Fruit fly (Drosophila melanogaster) whole organism, embryonic: Measurements from ENCODE around the gene TotM.
A peak's percentile ranks its signal among the peaks of the same experiment; 100 is the strongest.

Source experiments
- ATbp ChIP-seq: fragments of 200-800 bp; sonication (Bioruptor generic); optimal IDR thresholded peaks from 2 replicates; lab custom pipeline; 2017; ENCODE audit warnings: missing biosample characterization, mild to moderate bottlenecking, missing genetic modification characterization, missing genetic modification reagents
- Aef1 ChIP-seq: fragments of 200-800 bp; sonication (Bioruptor generic); IDR thresholded peaks from 3 replicates; pipeline ENCODE4 v1.3.6; 2022; ENCODE audit warnings: missing biosample characterization, missing genetic modification characterization
- Asciz ChIP-seq: fragments of 200-800 bp; sonication (Bioruptor generic); optimal IDR thresholded peaks from 2 replicates; lab custom pipeline; 2017; ENCODE audit warnings: missing biosample characterization, mild to moderate bottlenecking, missing genetic modification characterization, missing genetic modification reagents
- CG10209 ChIP-seq: fragments of 200-800 bp; sonication (Bioruptor generic); optimal IDR thresholded peaks from 3 replicates; lab custom pipeline; 2017; ENCODE audit warnings: missing biosample characterization, mild to moderate bottlenecking, missing genetic modification characterization, missing genetic modification reagents
- CG10267 ChIP-seq: fragments of 200-800 bp; sonication (Bioruptor generic); optimal IDR thresholded peaks from 2 replicates; lab custom pipeline; 2018; ENCODE audit warnings: missing biosample characterization, mild to moderate bottlenecking, missing genetic modification characterization, moderate library complexity
- CG11456 ChIP-seq: fragments of 200-800 bp; sonication (Bioruptor generic); IDR thresholded peaks from 3 replicates; pipeline ENCODE4 v1.3.6; 2022; ENCODE audit warnings: missing biosample characterization, missing genetic modification characterization
- CG11696 ChIP-seq: fragments of 200-800 bp; sonication (Bioruptor generic); IDR thresholded peaks from 2 replicates; pipeline ENCODE4 v1.3.6; 2022; ENCODE audit warnings: missing biosample characterization, missing genetic modification characterization
- CG12104 ChIP-seq: fragments of 200-800 bp; sonication (Bioruptor generic); optimal IDR thresholded peaks from 3 replicates; lab custom pipeline; 2016; ENCODE audit warnings: missing biosample characterization, missing genetic modification characterization
- CG14441 ChIP-seq: fragments of 200-800 bp; sonication (Bioruptor generic); IDR thresholded peaks from 2 replicates; pipeline ENCODE4 v1.3.6; 2022; ENCODE audit warnings: missing biosample characterization, missing genetic modification characterization
- CG15269 ChIP-seq: fragments of 200-800 bp; sonication (Bioruptor generic); optimal IDR thresholded peaks from 2 replicates; lab custom pipeline; 2018; ENCODE audit warnings: missing biosample characterization, mild to moderate bottlenecking, missing genetic modification characterization, moderate library complexity
- CG16863 ChIP-seq: fragments of 200-800 bp; sonication (Bioruptor generic); optimal IDR thresholded peaks from 3 replicates; lab custom pipeline; 2016; ENCODE audit warnings: missing biosample characterization, missing genetic modification characterization
- CG18262 ChIP-seq: fragments of 200-800 bp; optimal IDR thresholded peaks from 3 replicates; lab custom pipeline; 2019; ENCODE audit warnings: missing biosample characterization, mild to moderate bottlenecking, missing genetic modification characterization, moderate library complexity
- CG3281 ChIP-seq: fragments of 200-800 bp; sonication (Bioruptor generic); optimal IDR thresholded peaks from 3 replicates; lab custom pipeline; 2017; ENCODE audit warnings: missing biosample characterization, mild to moderate bottlenecking, missing genetic modification characterization
- CG3995 ChIP-seq: fragments of 200-800 bp; sonication (Bioruptor generic); optimal IDR thresholded peaks from 3 replicates; lab custom pipeline; 2016; ENCODE audit warnings: missing biosample characterization, missing genetic modification characterization
- CG42726 ChIP-seq: fragments of 200-800 bp; sonication (Bioruptor generic); IDR thresholded peaks from 2 replicates; pipeline ENCODE4 v1.3.6; 2022; ENCODE audit warnings: missing biosample characterization, missing genetic modification characterization; ENCODE audit not compliant: partially characterized antibody
- CG4730 ChIP-seq: fragments of 200-800 bp; sonication (Bioruptor generic); IDR thresholded peaks from 2 replicates; pipeline ENCODE4 v1.3.6; 2022; ENCODE audit warnings: missing biosample characterization, missing genetic modification characterization
- CG6813 ChIP-seq: fragments of 200-800 bp; sonication (Bioruptor generic); optimal IDR thresholded peaks from 2 replicates; lab custom pipeline; 2017; ENCODE audit warnings: missing biosample characterization, missing genetic modification characterization, mild to moderate bottlenecking, moderate library complexity, missing genetic modification reagents
- Doc3 ChIP-seq: fragments of 200-800 bp; sonication (Bioruptor generic); IDR thresholded peaks from 3 replicates; pipeline ENCODE4 v1.3.6; 2022; ENCODE audit warnings: missing biosample characterization, missing genetic modification characterization; ENCODE audit not compliant: partially characterized antibody
- GATAe ChIP-seq: fragments of 200-800 bp; sonication (Bioruptor generic); conservative IDR thresholded peaks from 2 replicates; pipeline ENCODE4 v1.3.6; 2022; ENCODE audit warnings: missing biosample characterization, missing genetic modification characterization
- HLH54F ChIP-seq: fragments of 200-800 bp; sonication (Bioruptor generic); optimal IDR thresholded peaks from 3 replicates; lab custom pipeline; 2016; ENCODE audit warnings: missing biosample characterization, missing genetic modification characterization
- HmgZ ChIP-seq: fragments of 200-800 bp; sonication (Bioruptor generic); optimal IDR thresholded peaks from 2 replicates; lab custom pipeline; 2018; ENCODE audit warnings: missing biosample characterization, mild to moderate bottlenecking, missing genetic modification characterization
- Lhr ChIP-seq: fragments of 200-800 bp; sonication (Bioruptor generic); optimal IDR thresholded peaks from 3 replicates; lab custom pipeline; 2017; ENCODE audit warnings: mild to moderate bottlenecking, missing biosample characterization, missing genetic modification reagents, missing genetic modification characterization
- Med ChIP-seq: fragments of 200-800 bp; sonication (Bioruptor generic); peaks from one replicate; lab custom pipeline; 2016; ENCODE audit warnings: missing biosample characterization, missing genetic modification characterization, mild to moderate bottlenecking, inconsistent platforms, moderate library complexity
- Mrtf ChIP-seq: fragments of 200-800 bp; sonication (Bioruptor generic); IDR thresholded peaks from 3 replicates; pipeline ENCODE4 v1.3.6; 2022; ENCODE audit warnings: missing biosample characterization, missing genetic modification characterization
- NC2α ChIP-seq: fragments of 200-800 bp; sonication (Bioruptor generic); optimal IDR thresholded peaks from 2 replicates; lab custom pipeline; 2016; ENCODE audit warnings: missing biosample characterization, missing genetic modification characterization
- NC2β ChIP-seq: fragments of 200-800 bp; sonication (Bioruptor generic); optimal IDR thresholded peaks from 2 replicates; lab custom pipeline; 2016; ENCODE audit warnings: missing biosample characterization, missing genetic modification characterization
- Nf-YC ChIP-seq: fragments of 200-800 bp; optimal IDR thresholded peaks from 3 replicates; lab custom pipeline; 2019; ENCODE audit warnings: missing biosample characterization, mild to moderate bottlenecking, missing genetic modification characterization, moderate library complexity
- Sin3A ChIP-seq: fragments of >200 bp; optimal IDR thresholded peaks from 2 replicates; lab custom pipeline; 2018
- Xrp1 ChIP-seq: fragments of 200-800 bp; sonication (Bioruptor generic); IDR thresholded peaks from 2 replicates; pipeline ENCODE4 v1.3.6; 2022; ENCODE audit warnings: missing biosample characterization, missing genetic modification characterization
- abd-A ChIP-seq: fragments of 200-800 bp; sonication (Bioruptor generic); optimal IDR thresholded peaks from 3 replicates; lab custom pipeline; 2019; ENCODE audit warnings: missing biosample characterization, mild to moderate bottlenecking, missing genetic modification characterization, moderate library complexity
- al ChIP-seq: fragments of 200-800 bp; sonication (Bioruptor generic); IDR thresholded peaks from 2 replicates; pipeline ENCODE4 v1.3.6; 2022; ENCODE audit warnings: missing biosample characterization, missing genetic modification characterization
- amos ChIP-seq: fragments of 200-800 bp; sonication (Bioruptor generic); IDR thresholded peaks from 2 replicates; pipeline ENCODE4 v1.3.6; 2022; ENCODE audit warnings: missing biosample characterization, missing genetic modification characterization; ENCODE audit not compliant: partially characterized antibody
- aop ChIP-seq: fragments of 200-800 bp; sonication (Bioruptor generic); IDR thresholded peaks from 2 replicates; pipeline ENCODE4 v1.3.6; 2022; ENCODE audit warnings: missing biosample characterization, missing genetic modification characterization
- croc ChIP-seq: fragments of 200-800 bp; sonication (Bioruptor generic); conservative IDR thresholded peaks from 3 replicates; pipeline ENCODE4 v1.3.6; 2022; ENCODE audit warnings: missing biosample characterization, missing genetic modification characterization
- cwo ChIP-seq: fragments of 200-800 bp; sonication (Bioruptor generic); optimal IDR thresholded peaks from 3 replicates; lab custom pipeline; 2017; ENCODE audit warnings: missing biosample characterization, missing genetic modification characterization, mild to moderate bottlenecking, moderate library complexity, missing genetic modification reagents
- danr ChIP-seq: fragments of 200-800 bp; sonication (Bioruptor generic); IDR thresholded peaks from 2 replicates; pipeline ENCODE4 v1.3.6; 2022; ENCODE audit warnings: missing biosample characterization, missing genetic modification characterization
- gcm ChIP-seq: fragments of 200-800 bp; sonication (Bioruptor generic); optimal IDR thresholded peaks from 2 replicates; lab custom pipeline; 2019; ENCODE audit warnings: missing biosample characterization, mild to moderate bottlenecking, missing genetic modification characterization, moderate library complexity
- gem ChIP-seq: fragments of 200-800 bp; sonication (Bioruptor generic); optimal IDR thresholded peaks from 2 replicates; lab custom pipeline; 2019; ENCODE audit warnings: missing biosample characterization, mild to moderate bottlenecking, missing genetic modification characterization, moderate library complexity
- gro ChIP-seq: fragments of 200-800 bp; sonication (Bioruptor generic); optimal IDR thresholded peaks from 2 replicates; lab custom pipeline; 2016; ENCODE audit warnings: missing biosample characterization, missing genetic modification characterization
- ken ChIP-seq: fragments of 200-800 bp; sonication (Bioruptor generic); IDR thresholded peaks from 3 replicates; pipeline ENCODE4 v1.3.6; 2022; ENCODE audit warnings: missing biosample characterization, missing genetic modification characterization
- knrl ChIP-seq: fragments of 200-800 bp; sonication (Bioruptor generic); IDR thresholded peaks from 3 replicates; pipeline ENCODE4 v1.3.6; 2022; ENCODE audit warnings: missing biosample characterization, missing genetic modification characterization; ENCODE audit not compliant: partially characterized antibody
- lab ChIP-seq: fragments of 200-800 bp; sonication (Bioruptor generic); optimal IDR thresholded peaks from 3 replicates; lab custom pipeline; 2017; ENCODE audit warnings: missing biosample characterization, missing genetic modification characterization, mild to moderate bottlenecking, moderate library complexity, missing genetic modification reagents
- lola ChIP-seq, 3 experiments: fragments of >200 bp in 2 of 3; fragments of 200-800 bp in 1 of 3; sonication (Bioruptor generic) in 1 of 3; optimal IDR thresholded peaks; 2 replicates each; lab custom pipeline; 2017 to 2019; ENCODE audit warnings: missing biosample characterization in 3 of 3, missing genetic modification characterization in 3 of 3, mild to moderate bottlenecking in 1 of 3, moderate library complexity in 1 of 3
- mirr ChIP-seq: fragments of 200-800 bp; sonication (Bioruptor generic); optimal IDR thresholded peaks from 3 replicates; lab custom pipeline; 2018; ENCODE audit warnings: missing biosample characterization, mild to moderate bottlenecking, missing genetic modification characterization
- odd ChIP-seq: fragments of 200-800 bp; sonication (Bioruptor generic); optimal IDR thresholded peaks from 2 replicates; lab custom pipeline; 2017; ENCODE audit warnings: missing biosample characterization, mild to moderate bottlenecking, missing genetic modification characterization
- peb ChIP-seq: fragments of 200-800 bp; sonication (Bioruptor generic); IDR thresholded peaks from 2 replicates; pipeline ENCODE4 v1.3.6; 2022; ENCODE audit warnings: missing biosample characterization, missing genetic modification characterization
- pita ChIP-seq: fragments of 200-800 bp; sonication (Bioruptor generic); optimal IDR thresholded peaks from 2 replicates; lab custom pipeline; 2017; ENCODE audit warnings: missing biosample characterization, mild to moderate bottlenecking, missing genetic modification characterization
- slp2 ChIP-seq: fragments of 200-800 bp; sonication (Bioruptor generic); optimal IDR thresholded peaks from 2 replicates; lab custom pipeline; 2016; ENCODE audit warnings: missing biosample characterization, missing genetic modification characterization
- sug ChIP-seq: fragments of 200-800 bp; optimal IDR thresholded peaks from 2 replicates; lab custom pipeline; 2019; ENCODE audit warnings: missing biosample characterization, mild to moderate bottlenecking, missing genetic modification characterization, moderate library complexity

Gene TotM

dm6 chr2L:5303044-5303904 is 26.4 kb upstream of the TotM start (continued):
- no peak for TF ChIP-seq HmgZ (tag; lab: Kevin White, UChicago)
- peak; percentile 4 for TF ChIP-seq sug (tag; lab: Kevin White, UChicago)
- TF ChIP-seq Med (GFP tag; lab: Kevin White, UChicago), result peak; percentile 80
- no peak for TF ChIP-seq Mrtf (GFP tag; lab: Robert Waterston, UW)
- no peak for TF ChIP-seq knrl (GFP tag; lab: Robert Waterston, UW)
- TF ChIP-seq al (GFP tag; lab: Robert Waterston, UW), result no peak
- TF ChIP-seq ATbp, result peak; percentile 12
- peak; percentile 8 for TF ChIP-seq CG15269 (tag; lab: Kevin White, UChicago)
- TF ChIP-seq croc (GFP tag; lab: Robert Waterston, UW), result no peak
- TF ChIP-seq CG11696 (GFP tag; lab: Robert Waterston, UW), result no peak
- no peak for TF ChIP-seq pita (GFP tag; lab: Kevin White, UChicago)
- TF ChIP-seq CG10267 (tag; lab: Kevin White, UChicago), result no peak
- TF ChIP-seq lola (GFP tag; optimal IDR thresholded peaks at IDR 0.05; lab: Kevin White, UChicago), result peak in 1 of 3 experiments; percentile 5
- TF ChIP-seq Xrp1, result peak; percentile 62; the same call in 1 of the 2 replicates
- TF ChIP-seq danr (GFP tag; lab: Robert Waterston, UW), result no peak
- no peak for TF ChIP-seq CG16863 (GFP tag; lab: Kevin White, UChicago)
- TF ChIP-seq lab (GFP tag; lab: Kevin White, UChicago), result peak; percentile 69
- no peak for TF ChIP-seq gro (GFP tag; lab: Kevin White, UChicago)
- TF ChIP-seq CG11456, result no peak
- 0 out of 2 replicates have a peak, but pooled peaks have one; percentile 6 for TF ChIP-seq CG42726
- no peak for TF ChIP-seq Doc3
- TF ChIP-seq CG6813 (GFP tag; lab: Kevin White, UChicago), result peak; percentile 72
- peak; percentile 12 for TF ChIP-seq CG3281
- TF ChIP-seq CG12104, result no peak
- no peak for TF ChIP-seq ken (GFP tag; lab: Robert Waterston, UW)
- no peak for TF ChIP-seq CG14441 (GFP tag; lab: Robert Waterston, UW)
- peak; percentile 37 for TF ChIP-seq Asciz (GFP tag; lab: Kevin White, UChicago)
- peak; percentile 16 for TF ChIP-seq CG18262 (tag; lab: Kevin White, UChicago)
- TF ChIP-seq Lhr (GFP tag; lab: Kevin White, UChicago), result no peak
- no peak for TF ChIP-seq slp2 (GFP tag; lab: Kevin White, UChicago)
- TF ChIP-seq mirr, result peak; percentile 0
- no peak for TF ChIP-seq gcm (GFP tag; lab: Kevin White, UChicago)
- TF ChIP-seq gem, result no peak
- no peak for TF ChIP-seq CG3995 (GFP tag; lab: Kevin White, UChicago)
- TF ChIP-seq CG10209, result peak; percentile 13
- peak; percentile 82 for TF ChIP-seq cwo (GFP tag; lab: Kevin White, UChicago)
- TF ChIP-seq GATAe (GFP tag; lab: Robert Waterston, UW), result peak; percentile 39; the same call in 1 of the 2 replicates
- no peak for TF ChIP-seq HLH54F (GFP tag; lab: Kevin White, UChicago)
- TF ChIP-seq amos (GFP tag; lab: Robert Waterston, UW), result no peak
- no peak for TF ChIP-seq Sin3A (lab: Kevin White, UChicago)
- TF ChIP-seq peb (GFP tag; lab: Robert Waterston, UW), result no peak
- no peak for TF ChIP-seq Nf-YC (tag; lab: Kevin White, UChicago)
- no peak for TF ChIP-seq odd (GFP tag; lab: Kevin White, UChicago)
- no peak for TF ChIP-seq Aef1 (GFP tag; lab: Robert Waterston, UW)
- no peak for TF ChIP-seq abd-A (tag; lab: Kevin White, UChicago)
- no peak for TF ChIP-seq NC2β
- no peak for TF ChIP-seq CG4730
- TF ChIP-seq aop, result no peak
- no peak for TF ChIP-seq NC2α
